Worm (Caenorhabditis elegans) whole organism, midembryonic: ENCODE results near the gene ipla-6.
"Not testable (repeated sequence)": the region's sequence is repeated elsewhere in the genome, so short reads cannot be mapped to it uniquely, and the experiment has no call there.

Source experiments
- T22C8.4 ChIP-seq: fragments of 200-800 bp; sonication (Bioruptor generic); IDR thresholded peaks from 2 replicates; pipeline ENCODE4 v1.3.6; 2022; ENCODE audit warnings: missing genetic modification characterization, missing compliant biosample characterization
- cog-1 ChIP-seq: sonication (generic microtip); optimal IDR thresholded peaks from 2 replicates; lab custom pipeline; 2016; ENCODE audit warnings: missing genetic modification characterization, missing compliant biosample characterization
- flt-1 ChIP-seq: fragments of 200-800 bp; sonication (Bioruptor generic); IDR thresholded peaks from 2 replicates; pipeline ENCODE4 v1.3.6; 2022; ENCODE audit warnings: missing genetic modification characterization, missing compliant biosample characterization
- klf-2 ChIP-seq: fragments of 200-800 bp; sonication (Bioruptor generic); conservative IDR thresholded peaks from 2 replicates; pipeline ENCODE4 v1.3.6; 2022; ENCODE audit warnings: missing genetic modification reagents, missing genetic modification characterization, missing compliant biosample characterization
- med-1 ChIP-seq: sonication (generic microtip); optimal IDR thresholded peaks from 2 replicates; lab custom pipeline; 2017; ENCODE audit warnings: missing genetic modification characterization, mild to moderate bottlenecking, missing compliant biosample characterization, antibody characterized with exemption, missing genetic modification reagents; ENCODE audit not compliant: insufficient read depth
- ref-1 ChIP-seq: fragments of 200-800 bp; sonication (Bioruptor generic); conservative IDR thresholded peaks from 2 replicates; pipeline ENCODE4 v1.3.6; 2022; ENCODE audit warnings: missing genetic modification reagents, missing genetic modification characterization, missing compliant biosample characterization
- tab-1 ChIP-seq: fragments of 200-800 bp; sonication (Bioruptor generic); IDR thresholded peaks from 2 replicates; pipeline ENCODE4 v1.3.6; 2022; ENCODE audit warnings: missing genetic modification characterization, missing compliant biosample characterization
- ztf-23 ChIP-seq: fragments of 200-800 bp; sonication (Bioruptor generic); IDR thresholded peaks from 2 replicates; pipeline ENCODE4 v1.3.6; 2022; ENCODE audit warnings: missing genetic modification reagents, missing genetic modification characterization, missing compliant biosample characterization
- ztf-29 ChIP-seq: fragments of 200-800 bp; sonication (Bioruptor generic); IDR thresholded peaks from 2 replicates; pipeline ENCODE4 v1.3.6; 2022; ENCODE audit warnings: missing genetic modification reagents, missing genetic modification characterization, missing compliant biosample characterization

ipla-6 gene

ce11 chrIV:6342431-6342830, 5.0 kb downstream of the ipla-6 start, which contains the start of gene Y73B6BL.288:
Y73B6BL.288 (minus strand) TSS chrIV:6342531.
- TF ChIP-seq ref-1 (GFP tag; lab: Robert Waterston, UW) (no peak), ztf-29 (GFP tag; lab: Robert Waterston, UW) (no peak), flt-1 (no peak), tab-1 (GFP tag; lab: Robert Waterston, UW) (no peak)

ce11 chrIV:6342876-6343275, 5.4 kb downstream of the ipla-6 start, which contains the start of gene Y73B6BL.14:
Y73B6BL.14 (minus strand) TSS chrIV:6342976.
- TF ChIP-seq tab-1 (GFP tag; lab: Robert Waterston, UW), result no peak
- no peak for TF ChIP-seq T22C8.4
- TF ChIP-seq ztf-29 (GFP tag; lab: Robert Waterston, UW), result no peak
- no peak for TF ChIP-seq ref-1 (GFP tag; lab: Robert Waterston, UW)
- TF ChIP-seq ztf-23 (GFP tag; lab: Robert Waterston, UW), result no peak
- TF ChIP-seq med-1 (GFP tag; lab: Kevin White, UChicago), result no peak
- TF ChIP-seq klf-2 (GFP tag; lab: Robert Waterston, UW), result no peak
- TF ChIP-seq flt-1, result no peak
- TF ChIP-seq cog-1 (tag; lab: Kevin White, UChicago), result no peak

ce11 chrIV:6347213-6347612, 9.8 kb downstream of the ipla-6 start, which contains the start of gene Y73B6BL.289:
Y73B6BL.289 (plus strand) TSS chrIV:6347513.
- TF ChIP-seq flt-1; ztf-23 (GFP tag; lab: Robert Waterston, UW); T22C8.4: not testable (repeated sequence)

ce11 chrIV:6361668-6362067, 24.2 kb downstream of the ipla-6 start, which contains the start of gene Y73B6BL.47:
Y73B6BL.47 (plus strand) TSS chrIV:6361968.
- TF ChIP-seq ztf-23 (GFP tag; lab: Robert Waterston, UW) (no peak), flt-1 (no peak), T22C8.4 (no peak), tab-1 (GFP tag; lab: Robert Waterston, UW) (no peak), ztf-29 (GFP tag; lab: Robert Waterston, UW) (no peak), klf-2 (GFP tag; lab: Robert Waterston, UW) (no peak), cog-1 (tag; lab: Kevin White, UChicago) (no peak), med-1 (GFP tag; lab: Kevin White, UChicago) (no peak), ref-1 (GFP tag; lab: Robert Waterston, UW) (no peak)

DNA sequence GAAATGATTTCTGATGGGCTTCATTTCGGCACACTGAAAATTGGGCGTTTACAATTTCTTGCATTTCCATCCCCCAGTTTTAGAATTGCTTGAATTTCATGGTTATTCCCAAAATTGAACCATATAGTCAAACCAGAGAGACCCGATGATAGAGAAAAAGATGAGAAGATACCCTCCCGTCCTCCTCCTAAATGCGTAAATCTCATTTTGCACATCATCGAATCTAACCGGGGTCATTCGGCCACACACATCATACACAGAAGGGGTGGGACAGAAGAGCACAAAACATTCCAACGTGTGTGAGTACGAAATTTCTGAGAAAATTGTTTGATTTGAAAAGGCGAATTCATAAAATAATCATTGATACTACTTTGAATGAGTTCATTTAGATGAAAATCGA, 26.2 kb downstream of the ipla-6 start:
- TF ChIP-seq flt-1, result 0 out of 2 replicates have a peak, but pooled peaks have one; percentile 20
- no peak for TF ChIP-seq ref-1 (GFP tag; lab: Robert Waterston, UW)

ce11 chrIV:6365045-6365444, 27.6 kb downstream of the ipla-6 start, which contains the start of gene Y73B6BL.270:
Y73B6BL.270 (plus strand) TSS chrIV:6365345.
- TF ChIP-seq cog-1 (tag; lab: Kevin White, UChicago) (no peak), med-1 (GFP tag; lab: Kevin White, UChicago) (no peak), tab-1 (GFP tag; lab: Robert Waterston, UW) (no peak), ztf-29 (GFP tag; lab: Robert Waterston, UW) (no peak), ref-1 (GFP tag; lab: Robert Waterston, UW) (no peak), klf-2 (GFP tag; lab: Robert Waterston, UW) (no peak), flt-1 (no peak), T22C8.4 (no peak), ztf-23 (GFP tag; lab: Robert Waterston, UW) (no peak)

DNA sequence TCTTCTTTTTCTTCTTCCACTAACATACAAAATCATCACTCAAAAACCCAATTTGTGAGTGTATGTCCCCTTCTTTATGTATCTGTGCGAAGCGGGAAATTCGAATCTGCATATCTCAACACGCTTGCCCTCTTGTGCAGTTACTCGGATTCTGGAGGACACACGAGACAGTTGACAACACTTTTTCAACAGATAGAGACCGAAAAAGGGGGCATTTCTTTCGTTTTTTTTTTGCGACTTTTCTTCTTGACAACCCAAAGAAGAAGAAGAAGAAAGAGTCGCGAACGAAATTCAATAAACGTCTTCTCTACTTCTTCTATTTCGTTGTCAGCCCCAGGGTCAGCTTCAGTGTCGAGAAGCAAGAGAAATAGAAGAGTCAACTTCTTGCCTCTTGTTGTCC, 28.6 kb downstream of the ipla-6 start:
- TF ChIP-seq flt-1 (no peak), med-1 (GFP tag; lab: Kevin White, UChicago) (no peak), ztf-29 (GFP tag; lab: Robert Waterston, UW) (no peak), ref-1 (GFP tag; lab: Robert Waterston, UW) (no peak), tab-1 (GFP tag; lab: Robert Waterston, UW) (no peak), cog-1 (tag; lab: Kevin White, UChicago) (no peak), ztf-23 (GFP tag; lab: Robert Waterston, UW) (no peak), klf-2 (GFP tag; lab: Robert Waterston, UW) (no peak), T22C8.4 (no peak)

ce11 chrIV:6369489-6369888, 32.0 kb downstream of the ipla-6 start:
- TF ChIP-seq ztf-29 (GFP tag; lab: Robert Waterston, UW) (no peak), flt-1 (no peak), T22C8.4 (no peak), cog-1 (tag; lab: Kevin White, UChicago) (no peak), tab-1 (GFP tag; lab: Robert Waterston, UW) (no peak)

DNA sequence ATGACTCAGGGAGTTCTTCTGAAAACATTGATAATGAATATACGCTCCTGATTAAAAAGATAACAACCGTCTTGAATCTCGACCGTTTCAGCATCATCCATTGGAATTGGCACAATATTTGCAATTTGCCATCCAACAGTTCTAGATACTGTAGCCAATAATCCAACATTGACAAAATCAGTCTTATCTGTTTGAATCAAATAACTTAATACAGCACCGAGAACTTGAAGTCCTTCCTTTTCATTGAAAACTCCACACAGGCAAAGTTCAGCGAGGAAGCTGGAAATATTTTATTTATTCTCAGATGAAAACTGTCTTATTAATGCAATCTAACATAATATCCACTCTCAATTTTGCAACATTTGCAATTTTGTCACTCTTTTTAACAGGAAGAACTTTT, 34.8 kb downstream of the ipla-6 start:
- no peak for TF ChIP-seq ref-1 (GFP tag; lab: Robert Waterston, UW)
- TF ChIP-seq klf-2 (GFP tag; lab: Robert Waterston, UW), result no peak
- no peak for TF ChIP-seq tab-1 (GFP tag; lab: Robert Waterston, UW)
- no peak for TF ChIP-seq ztf-23 (GFP tag; lab: Robert Waterston, UW)
- TF ChIP-seq T22C8.4, result no peak
- TF ChIP-seq med-1 (GFP tag; lab: Kevin White, UChicago), result no peak
- no peak for TF ChIP-seq flt-1
- TF ChIP-seq cog-1 (tag; lab: Kevin White, UChicago), result no peak
- TF ChIP-seq ztf-29 (GFP tag; lab: Robert Waterston, UW), result no peak

- TF ChIP-seq cog-1 (tag; lab: Kevin White, UChicago) (no peak), klf-2 (GFP tag; lab: Robert Waterston, UW) (no peak), tab-1 (GFP tag; lab: Robert Waterston, UW) (no peak), med-1 (GFP tag; lab: Kevin White, UChicago) (no peak), ztf-23 (GFP tag; lab: Robert Waterston, UW) (no peak), ztf-29 (GFP tag; lab: Robert Waterston, UW) (no peak), flt-1 (no peak)
Observed at ce11 chrIV:6372993-6373392, 35.5 kb downstream of the ipla-6 start, which contains the start of gene smg-3. smg-3 (minus strand) TSS chrIV:6373093.
